Worm (Caenorhabditis elegans): Measurements from ENCODE around the gene haf-7.

- TF ChIP-seq elt-1 (tag; optimal IDR thresholded peaks at IDR 0.05; ENCODE audit: borderline replicate concordance, insufficient read depth) (no peak), pha-4 (tag; optimal IDR thresholded peaks at IDR 0.05) (no peak), lsy-2 (tag; optimal IDR thresholded peaks at IDR 0.05) (no peak), nhr-12 (tag; optimal IDR thresholded peaks at IDR 0.05) (no peak), elt-3 (tag; optimal IDR thresholded peaks at IDR 0.05) (no peak), lin-13 (tag; optimal IDR thresholded peaks at IDR 0.05) (no peak), unc-39 (tag; optimal IDR thresholded peaks at IDR 0.05) (no peak), snpc-4 (tag; optimal IDR thresholded peaks at IDR 0.05) (no peak)
Measured at ce11 chrV:14793043-14793442, 20.0 kb downstream of the haf-7 start.
